Fruit fly (Drosophila melanogaster) whole organism, pupa: Measurements from ENCODE around the gene Gdi.
A peak's percentile ranks its signal among the peaks of the same experiment; 100 is the strongest.

Experiments used
- CG10348 ChIP-seq: fragments of 200-800 bp; sonication (Bioruptor generic); IDR thresholded peaks from 2 replicates; pipeline ENCODE4 v1.3.6; 2022; ENCODE audit warnings: missing biosample characterization, missing genetic modification characterization
- CG12605 ChIP-seq: fragments of 200-800 bp; sonication (Bioruptor generic); IDR thresholded peaks from 2 replicates; pipeline ENCODE4 v1.3.6; 2022; ENCODE audit warnings: missing biosample characterization, missing genetic modification characterization
- CG13204 ChIP-seq: fragments of 200-800 bp; sonication (Bioruptor generic); optimal IDR thresholded peaks from 2 replicates; lab custom pipeline; 2018; ENCODE audit warnings: missing biosample characterization, mild to moderate bottlenecking, missing genetic modification characterization, moderate library complexity
- CG14655 ChIP-seq: fragments of 200-800 bp; sonication (Bioruptor generic); optimal IDR thresholded peaks from 3 replicates; lab custom pipeline; 2017; ENCODE audit warnings: mild to moderate bottlenecking, missing biosample characterization, missing genetic modification reagents, missing genetic modification characterization
- CG15710 ChIP-seq: fragments of 200-800 bp; sonication (Bioruptor generic); optimal IDR thresholded peaks from 2 replicates; lab custom pipeline; 2018; ENCODE audit warnings: missing biosample characterization, mild to moderate bottlenecking, missing genetic modification characterization, moderate library complexity
- CG17806 ChIP-seq: fragments of 200-800 bp; sonication (Bioruptor generic); optimal IDR thresholded peaks from 2 replicates; lab custom pipeline; 2018; ENCODE audit warnings: missing biosample characterization, mild to moderate bottlenecking, missing genetic modification characterization, moderate library complexity
- CG32121 ChIP-seq: fragments of 200-800 bp; sonication (Bioruptor generic); IDR thresholded peaks from 2 replicates; pipeline ENCODE4 v1.3.6; 2022; ENCODE audit warnings: missing biosample characterization, missing genetic modification characterization
- CG34367 ChIP-seq: fragments of 200-800 bp; sonication (Bioruptor generic); optimal IDR thresholded peaks from 2 replicates; lab custom pipeline; 2018; ENCODE audit warnings: missing biosample characterization, mild to moderate bottlenecking, missing genetic modification characterization
- CG4496 ChIP-seq: fragments of 200-800 bp; sonication (Bioruptor generic); IDR thresholded peaks from 3 replicates; pipeline ENCODE4 v1.3.6; 2022; ENCODE audit warnings: missing biosample characterization, missing genetic modification characterization
- CG8159 ChIP-seq: fragments of 200-800 bp; sonication (Bioruptor generic); optimal IDR thresholded peaks from 3 replicates; lab custom pipeline; 2018; ENCODE audit warnings: missing biosample characterization, mild to moderate bottlenecking, missing genetic modification characterization, moderate library complexity
- CG8301 ChIP-seq: fragments of 200-800 bp; sonication (Bioruptor generic); optimal IDR thresholded peaks from 2 replicates; lab custom pipeline; 2018; ENCODE audit warnings: missing biosample characterization, mild to moderate bottlenecking, missing genetic modification characterization
- CG9948 ChIP-seq: fragments of 200-800 bp; sonication (Bioruptor generic); optimal IDR thresholded peaks from 2 replicates; lab custom pipeline; 2018; ENCODE audit warnings: missing biosample characterization, mild to moderate bottlenecking, missing genetic modification characterization, moderate library complexity
- D1 ChIP-seq: fragments of 200-800 bp; sonication (Bioruptor generic); optimal IDR thresholded peaks from 2 replicates; lab custom pipeline; 2018; ENCODE audit warnings: missing biosample characterization, mild to moderate bottlenecking, missing genetic modification characterization, moderate library complexity
- EcR ChIP-seq: fragments of 200-800 bp; sonication (Bioruptor generic); optimal IDR thresholded peaks from 3 replicates; lab custom pipeline; 2019; ENCODE audit warnings: missing biosample characterization, missing genetic modification characterization, mild to moderate bottlenecking, moderate library complexity, missing genetic modification reagents
- Ets98B ChIP-seq: fragments of 200-800 bp; sonication (Bioruptor generic); IDR thresholded peaks from 2 replicates; pipeline ENCODE4 v1.3.6; 2022; ENCODE audit warnings: missing biosample characterization, missing genetic modification characterization
- Pif1A ChIP-seq: fragments of 200-800 bp; sonication (Bioruptor generic); optimal IDR thresholded peaks from 3 replicates; lab custom pipeline; 2016; ENCODE audit warnings: missing biosample characterization, missing genetic modification characterization
- Pif1B ChIP-seq: fragments of 200-800 bp; sonication (Bioruptor generic); optimal IDR thresholded peaks from 3 replicates; lab custom pipeline; 2016; ENCODE audit warnings: missing biosample characterization, missing genetic modification characterization
- Snoo ChIP-seq: fragments of 200-800 bp; sonication (Bioruptor generic); optimal IDR thresholded peaks from 3 replicates; lab custom pipeline; 2017; ENCODE audit warnings: missing biosample characterization, mild to moderate bottlenecking, missing genetic modification characterization, inconsistent platforms
- fd96Ca ChIP-seq: fragments of 200-800 bp; sonication (Bioruptor generic); IDR thresholded peaks from 3 replicates; pipeline ENCODE4 v1.3.6; 2022; ENCODE audit warnings: missing biosample characterization, missing genetic modification characterization
- gl ChIP-seq: fragments of 200-800 bp; sonication (Bioruptor generic); optimal IDR thresholded peaks from 2 replicates; lab custom pipeline; 2018; ENCODE audit warnings: missing biosample characterization, mild to moderate bottlenecking, missing genetic modification characterization
- rn ChIP-seq: fragments of 200-800 bp; sonication (Bioruptor generic); IDR thresholded peaks from 2 replicates; pipeline ENCODE4 v1.3.6; 2022; ENCODE audit warnings: missing biosample characterization, missing genetic modification characterization

Gdi gene

dm6 chr2L:9455157-9455556, 39.5 kb downstream of the Gdi start:
- TF ChIP-seq Pif1A (GFP tag; lab: Kevin White, UChicago), result no peak
- no peak for TF ChIP-seq Ets98B (GFP tag; lab: Robert Waterston, UW)
- no peak for TF ChIP-seq rn (GFP tag; lab: Robert Waterston, UW)
- no peak for TF ChIP-seq CG15710 (tag; lab: Kevin White, UChicago)
- no peak for TF ChIP-seq CG34367 (tag; lab: Kevin White, UChicago)
- TF ChIP-seq CG12605, result no peak

- TF ChIP-seq Pif1B (GFP tag; lab: Kevin White, UChicago), result no peak
- no peak for TF ChIP-seq gl
- TF ChIP-seq CG32121 (GFP tag; lab: Robert Waterston, UW), result no peak
- TF ChIP-seq CG12605, result no peak
- no peak for TF ChIP-seq CG8301 (tag; lab: Kevin White, UChicago)
- no peak for TF ChIP-seq CG17806 (tag; lab: Kevin White, UChicago)
- no peak for TF ChIP-seq Ets98B (GFP tag; lab: Robert Waterston, UW)
- TF ChIP-seq CG9948 (tag; lab: Kevin White, UChicago), result no peak
- TF ChIP-seq EcR, result no peak
- no peak for TF ChIP-seq rn (GFP tag; lab: Robert Waterston, UW)
- TF ChIP-seq CG8159, result no peak
- no peak for TF ChIP-seq fd96Ca (GFP tag; lab: Robert Waterston, UW)
- TF ChIP-seq D1, result no peak
- no peak for TF ChIP-seq CG4496 (GFP tag; lab: Robert Waterston, UW)
- no peak for TF ChIP-seq CG14655
- TF ChIP-seq CG34367 (tag; lab: Kevin White, UChicago), result no peak
- TF ChIP-seq Snoo (tag; lab: Kevin White, UChicago), result no peak
- TF ChIP-seq CG10348, result no peak
- no peak for TF ChIP-seq CG13204
- no peak for TF ChIP-seq CG15710 (tag; lab: Kevin White, UChicago)
These were observed 40.2 kb downstream of the Gdi start for dm6 chr2L:9454369-9455054.

DNA sequence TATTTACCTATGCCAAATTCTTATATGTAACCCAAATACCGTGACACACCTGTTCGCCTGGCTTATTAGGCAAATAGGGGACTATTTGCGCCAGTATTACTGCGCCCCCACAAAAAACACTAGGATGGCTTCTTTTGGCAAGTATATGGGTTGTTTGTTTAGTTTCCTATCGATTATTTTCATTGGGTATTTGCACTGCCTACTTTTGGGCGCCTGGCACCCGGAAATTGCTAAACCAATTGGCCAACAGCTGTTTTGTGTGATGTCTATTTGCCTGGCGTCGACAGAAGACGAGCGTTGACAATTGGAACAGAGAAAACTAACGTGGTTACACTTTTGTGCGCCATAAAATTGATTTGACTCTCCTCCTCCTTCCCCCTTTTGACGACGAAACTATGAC, 41.7 kb downstream of the Gdi start:
- TF ChIP-seq CG14655 (no peak), CG34367 (tag; lab: Kevin White, UChicago) (no peak), CG13204 (no peak), CG8159 (no peak), EcR (no peak), Ets98B (GFP tag; lab: Robert Waterston, UW) (no peak), CG12605 (no peak), D1 (no peak), rn (GFP tag; lab: Robert Waterston, UW) (no peak), CG9948 (tag; lab: Kevin White, UChicago) (no peak), gl (no peak), Pif1A (GFP tag; lab: Kevin White, UChicago) (no peak), Snoo (tag; lab: Kevin White, UChicago) (no peak), CG17806 (tag; lab: Kevin White, UChicago) (no peak), CG4496 (GFP tag; lab: Robert Waterston, UW) (no peak), CG8301 (tag; lab: Kevin White, UChicago) (no peak)
- TF ChIP-seq, all 21 proteins: peak for 0

DNA sequence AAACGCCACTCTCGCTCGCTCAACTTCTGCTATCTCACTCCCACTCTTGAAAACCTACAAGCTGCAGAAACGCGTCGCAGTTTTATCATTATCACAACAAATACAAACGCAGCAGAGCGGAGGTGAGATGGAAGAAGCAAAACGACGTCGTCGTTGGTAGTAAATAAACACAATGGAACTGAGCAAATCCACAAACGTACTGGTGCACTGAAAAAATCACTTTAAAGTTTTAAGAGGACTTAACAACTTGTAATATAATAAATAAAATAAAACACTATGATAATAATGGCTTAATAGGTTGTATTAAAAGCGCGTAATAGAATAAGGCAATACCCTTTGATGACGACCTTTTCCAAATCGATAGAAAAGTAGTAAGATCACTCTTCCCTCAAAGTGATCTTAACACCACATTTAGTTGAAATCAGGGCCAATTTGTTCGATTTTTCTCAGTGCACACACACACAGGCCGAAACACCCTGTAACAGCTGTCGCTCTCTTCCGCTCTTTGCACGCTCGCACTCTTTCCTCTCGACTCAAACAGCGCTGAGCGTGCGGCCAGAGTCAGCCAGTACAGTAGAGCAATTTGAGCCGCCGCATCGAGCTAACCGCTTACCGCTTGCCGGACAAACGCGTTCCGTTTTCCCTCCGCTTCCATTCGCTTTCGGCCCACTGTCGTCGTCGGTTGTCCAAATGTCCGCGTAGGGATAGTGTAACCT, 45.3 kb downstream of the Gdi start:
- TF ChIP-seq Pif1B (GFP tag; lab: Kevin White, UChicago), result peak; percentile 92
- TF ChIP-seq CG14655, result peak; percentile 95
- TF ChIP-seq fd96Ca (GFP tag; lab: Robert Waterston, UW), result peak; percentile 97
- TF ChIP-seq CG8301 (tag; lab: Kevin White, UChicago), result peak; percentile 92
- TF ChIP-seq D1, result peak; percentile 90
- peak; percentile 94 for TF ChIP-seq CG9948 (tag; lab: Kevin White, UChicago)
- TF ChIP-seq EcR, result peak; percentile 51
- TF ChIP-seq CG12605, result peak; percentile 89
- peak; percentile 82 for TF ChIP-seq gl
- peak; percentile 97 for TF ChIP-seq Snoo (tag; lab: Kevin White, UChicago)
- TF ChIP-seq Pif1A (GFP tag; lab: Kevin White, UChicago), result peak; percentile 96
- TF ChIP-seq CG10348, result peak; percentile 88
- TF ChIP-seq CG34367 (tag; lab: Kevin White, UChicago), result peak; percentile 91
- TF ChIP-seq CG4496 (GFP tag; lab: Robert Waterston, UW), result peak; percentile 93
- TF ChIP-seq CG8159, result peak; percentile 96
- TF ChIP-seq CG17806 (tag; lab: Kevin White, UChicago), result peak; percentile 92
- peak; percentile 85 for TF ChIP-seq rn (GFP tag; lab: Robert Waterston, UW)
- TF ChIP-seq CG32121 (GFP tag; lab: Robert Waterston, UW), result peak; percentile 95
- peak; percentile 92 for TF ChIP-seq Ets98B (GFP tag; lab: Robert Waterston, UW)
- TF ChIP-seq CG15710 (tag; lab: Kevin White, UChicago), result peak; percentile 97
- peak; percentile 92 for TF ChIP-seq CG13204

DNA sequence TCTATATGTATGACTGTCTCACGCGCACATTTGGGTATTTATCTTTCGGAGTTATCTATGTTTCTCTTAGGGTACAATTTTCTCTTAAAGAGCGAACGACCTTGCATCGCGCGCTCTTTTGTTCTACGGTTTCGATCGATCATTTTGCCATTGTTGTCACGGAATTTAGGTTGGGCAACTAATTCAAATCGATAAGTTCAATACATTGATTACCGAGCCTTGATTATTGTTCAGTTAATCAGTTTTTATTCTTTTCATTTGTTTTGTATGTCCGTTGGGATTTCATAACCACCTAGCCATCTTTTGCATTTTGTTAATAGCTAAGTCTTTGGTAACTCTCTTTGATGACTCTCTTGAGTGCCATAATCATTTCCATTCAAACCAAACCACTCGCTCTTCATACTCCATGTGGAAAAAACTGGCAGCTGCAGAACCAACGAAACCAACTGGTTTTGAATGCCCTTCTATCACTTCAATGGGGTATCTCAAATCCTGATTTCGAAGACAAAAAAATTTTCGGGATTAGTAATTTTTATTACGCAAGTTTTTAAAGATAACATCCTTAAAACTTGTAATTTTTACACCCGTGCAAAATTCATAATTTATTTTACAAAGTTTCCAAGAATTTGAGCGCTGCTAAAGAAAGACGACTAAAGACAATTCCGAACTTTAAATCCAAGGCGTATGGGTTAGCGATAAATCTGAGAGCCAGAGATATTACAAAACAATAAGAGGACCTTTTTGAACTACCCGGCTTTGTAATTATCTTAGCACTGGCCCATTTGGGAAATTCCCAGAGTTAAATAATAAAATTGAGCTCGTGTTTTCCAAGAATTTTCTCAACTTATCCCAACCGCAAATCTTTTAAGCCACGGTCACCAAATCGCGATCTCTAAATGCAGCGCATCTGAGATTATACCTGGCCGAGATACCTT, 46.1 kb downstream of the Gdi start:
- TF ChIP-seq EcR (peak; percentile 57), CG34367 (tag; lab: Kevin White, UChicago) (no peak), CG9948 (tag; lab: Kevin White, UChicago) (no peak), CG32121 (GFP tag; lab: Robert Waterston, UW) (no peak), CG17806 (tag; lab: Kevin White, UChicago) (no peak), Snoo (tag; lab: Kevin White, UChicago) (peak; percentile 20), CG10348 (no peak), gl (no peak), rn (GFP tag; lab: Robert Waterston, UW) (no peak), CG15710 (tag; lab: Kevin White, UChicago) (no peak), CG13204 (no peak), Pif1A (GFP tag; lab: Kevin White, UChicago) (no peak), CG14655 (peak; percentile 2), fd96Ca (GFP tag; lab: Robert Waterston, UW) (no peak), CG8159 (no peak)
